Fruit fly (Drosophila melanogaster): Measurements from ENCODE around the gene msi.
A peak's percentile ranks its signal among the peaks of the same experiment; 100 is the strongest.

Gene msi

dm6 chr3R:25482463-25483173, 33.3 kb upstream of the msi start, which contains the start of the genes XNP, CG42488 and CG5116 (continued):
- TF ChIP-seq Nf-YC (tag; optimal IDR thresholded peaks at IDR 0.05) (peak; percentile 88), Sry-β (GFP tag; optimal IDR thresholded peaks at IDR 0.05) (peak; percentile 34), CG14014 (GFP tag; IDR thresholded peaks at IDR 0.05) (peak; percentile 64), CG33213 (GFP tag; optimal IDR thresholded peaks at IDR 0.05) (peak; percentile 34), Poxn (GFP tag; IDR thresholded peaks at IDR 0.05) (no peak), CG2712 (tag; optimal IDR thresholded peaks at IDR 0.05) (peak; percentile 69), tup (GFP tag; optimal IDR thresholded peaks at IDR 0.05) (peak; percentile 19), CG8089 (GFP tag; optimal IDR thresholded peaks at IDR 0.05) (no peak), Dp (GFP tag; optimal IDR thresholded peaks at IDR 0.05) (peak; percentile 43), grau (tag; optimal IDR thresholded peaks at IDR 0.05) (peak; percentile 66), CG13123 (GFP tag; optimal IDR thresholded peaks at IDR 0.05) (peak; percentile 31), CG16863 (GFP tag; optimal IDR thresholded peaks at IDR 0.05) (no peak), fu2 (GFP tag; optimal IDR thresholded peaks at IDR 0.05) (peak; percentile 6), Scr (GFP tag; IDR thresholded peaks at IDR 0.05; ENCODE audit: partially characterized antibody) (peak; percentile 99), CG4820 (GFP tag; optimal IDR thresholded peaks at IDR 0.05) (peak; percentile 9), Kr (GFP tag; optimal IDR thresholded peaks at IDR 0.05) (no peak), insv (GFP tag; optimal IDR thresholded peaks at IDR 0.05) (peak in 1 of 2 experiments; percentile 63), CG10366 (GFP tag; IDR thresholded peaks at IDR 0.05) (peak; percentile 27; the same call in 1 of the 2 replicates), slou (GFP tag; optimal IDR thresholded peaks at IDR 0.05) (no peak), Hmx (GFP tag; optimal IDR thresholded peaks at IDR 0.05) (no peak), vfl (GFP tag; optimal IDR thresholded peaks at IDR 0.05) (peak; percentile 47), bowl (GFP tag; IDR thresholded peaks at IDR 0.05) (no peak), eyg (GFP tag; optimal IDR thresholded peaks at IDR 0.05) (no peak), C15 (GFP tag; IDR thresholded peaks at IDR 0.05) (no peak), Hsf (GFP tag; optimal IDR thresholded peaks at IDR 0.05) (peak; percentile 56), bbx (GFP tag; IDR thresholded peaks at IDR 0.05; ENCODE audit: partially characterized antibody) (peak; percentile 94), CG9932 (GFP tag; IDR thresholded peaks at IDR 0.05) (peak; percentile 86), CHES-1-like (GFP tag; optimal IDR thresholded peaks at IDR 0.05) (peak; percentile 65), Aef1 (GFP tag; IDR thresholded peaks at IDR 0.05) (peak; percentile 40; the same call in 1 of the 3 replicates), BtbVII (GFP tag; optimal IDR thresholded peaks at IDR 0.05) (peak; percentile 3), CG17802 (tag; optimal IDR thresholded peaks at IDR 0.05) (no peak), B-H2 (GFP tag; optimal IDR thresholded peaks at IDR 0.05) (peak; percentile 70), Drgx (GFP tag; IDR thresholded peaks at IDR 0.05) (peak; percentile 59), CG12942 (GFP tag; optimal IDR thresholded peaks at IDR 0.05) (peak; percentile 30), Trl (optimal IDR thresholded peaks at IDR 0.05) (peak in 1 of 2 experiments; percentile 54), Trl (GFP tag; optimal IDR thresholded peaks at IDR 0.05) (no peak), tx (GFP tag; optimal IDR thresholded peaks at IDR 0.05) (no peak), hb (GFP tag; IDR thresholded peaks at IDR 0.05; ENCODE audit: partially characterized antibody) (peak; percentile 98), Meics (GFP tag; optimal IDR thresholded peaks at IDR 0.05) (peak; percentile 46), CG42726 (GFP tag; IDR thresholded peaks at IDR 0.05; ENCODE audit: partially characterized antibody) (peak; percentile 92), CG15514 (GFP tag; optimal IDR thresholded peaks at IDR 0.05) (peak; percentile 75), sna (GFP tag; IDR thresholded peaks at IDR 0.05; ENCODE audit: partially characterized antibody) (peak; percentile 99), ems (GFP tag; optimal IDR thresholded peaks at IDR 0.05) (peak; percentile 66), ATbp (GFP tag; optimal IDR thresholded peaks at IDR 0.05) (no peak), CG11456 (GFP tag; IDR thresholded peaks at IDR 0.05) (peak; percentile 65; the same call in 1 of the 3 replicates), CG10267 (tag; optimal IDR thresholded peaks at IDR 0.05) (peak; percentile 62), CG32532 (GFP tag; IDR thresholded peaks at IDR 0.05) (peak; percentile 68), CG18476 (GFP tag; optimal IDR thresholded peaks at IDR 0.05) (peak; percentile 43), CG6765 (GFP tag; optimal IDR thresholded peaks at IDR 0.05) (peak; percentile 3), CG15696 (tag; optimal IDR thresholded peaks at IDR 0.05) (peak; percentile 57)
